Worm (Caenorhabditis elegans): Measurements from ENCODE around the gene dod-23.

DNA sequence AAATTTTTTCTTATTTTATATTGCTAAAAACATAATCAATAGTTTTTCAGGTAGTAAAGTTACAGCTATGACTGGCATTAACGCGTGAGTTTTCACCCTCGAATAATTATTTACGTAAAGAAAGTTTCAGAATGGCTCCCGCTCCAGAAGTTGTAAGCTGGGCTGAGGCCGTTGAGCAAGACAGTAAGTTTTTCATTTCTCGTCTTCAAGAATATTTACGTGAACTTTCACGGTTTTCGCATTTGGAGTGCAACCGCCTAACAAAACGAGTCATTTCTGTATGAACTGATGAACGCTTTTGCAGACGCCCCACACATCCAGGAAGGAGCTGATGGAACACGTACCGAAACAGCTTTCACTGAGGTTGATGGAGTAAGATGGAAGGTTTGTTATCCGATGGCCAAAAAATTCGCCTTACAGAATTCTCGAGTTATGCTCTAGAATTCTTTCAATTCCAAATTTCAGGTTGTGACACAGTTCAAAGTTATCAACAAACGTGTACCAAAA is 43.8 kb upstream of the dod-23 start, which contains the start of gene eif-3.G:
- TF ChIP-seq lin-13 (GFP tag; optimal IDR thresholded peaks at IDR 0.05) (no peak), snpc-4 (tag; optimal IDR thresholded peaks at IDR 0.05) (no peak), pha-4 (GFP tag; IDR thresholded peaks at IDR 0.05) (no peak), pha-4 (tag; optimal IDR thresholded peaks at IDR 0.05) (no peak), dve-1 (tag; optimal IDR thresholded peaks at IDR 0.05; ENCODE audit: insufficient read depth) (no peak), unc-39 (tag; optimal IDR thresholded peaks at IDR 0.05) (no peak), lin-1 (GFP tag; IDR thresholded peaks at IDR 0.05) (no peak), nhr-6 (tag; optimal IDR thresholded peaks at IDR 0.05) (no peak), unc-62 (GFP tag; optimal IDR thresholded peaks at IDR 0.05 in 1 of 2) (no peak), unc-62 (tag; optimal IDR thresholded peaks at IDR 0.05) (no peak), mdl-1 (tag; optimal IDR thresholded peaks at IDR 0.05) (no peak), R02D3.7 (tag; optimal IDR thresholded peaks at IDR 0.05) (no peak), fos-1 (tag; optimal IDR thresholded peaks at IDR 0.05) (no peak), tra-1 (GFP tag; IDR thresholded peaks at IDR 0.05) (no peak), nhr-11 (tag; optimal IDR thresholded peaks at IDR 0.05) (no peak)
